Fruit fly (Drosophila melanogaster): ENCODE data around the gene CanA-14F.

CanA-14F gene

dm6 chrX:16573659-16574058 lies 13.3 kb downstream of the CanA-14F start (continued):
- TF ChIP-seq Deaf1 (tag; optimal IDR thresholded peaks at IDR 0.05) (no peak), CkIIα-i1 (GFP tag; IDR thresholded peaks at IDR 0.05) (no peak), lilli (GFP tag; optimal IDR thresholded peaks at IDR 0.05) (no peak), cato (GFP tag; optimal IDR thresholded peaks at IDR 0.05; ENCODE audit: borderline replicate concordance) (no peak), CG9876 (GFP tag; optimal IDR thresholded peaks at IDR 0.05) (peak; percentile 39), HHEX (GFP tag; optimal IDR thresholded peaks at IDR 0.05) (peak; percentile 12), Hr3 (GFP tag; optimal IDR thresholded peaks at IDR 0.05) (no peak), gt (GFP tag; IDR thresholded peaks at IDR 0.05) (no peak), NC2β (GFP tag; optimal IDR thresholded peaks at IDR 0.05) (no peak), CG18764 (GFP tag; optimal IDR thresholded peaks at IDR 0.05) (no peak), eyg (GFP tag; optimal IDR thresholded peaks at IDR 0.05) (peak; percentile 44), sd (tag; optimal IDR thresholded peaks at IDR 0.05) (no peak), org-1 (GFP tag; optimal IDR thresholded peaks at IDR 0.05) (peak; percentile 31), Lhr (GFP tag; optimal IDR thresholded peaks at IDR 0.05) (no peak), CG4820 (GFP tag; optimal IDR thresholded peaks at IDR 0.05) (no peak), CG17912 (GFP tag; optimal IDR thresholded peaks at IDR 0.05) (no peak), CG4424 (GFP tag; optimal IDR thresholded peaks at IDR 0.05) (no peak), twi (tag; optimal IDR thresholded peaks at IDR 0.05) (no peak), mam (GFP tag; optimal IDR thresholded peaks at IDR 0.05) (no peak), Dp (GFP tag; optimal IDR thresholded peaks at IDR 0.05) (no peak), CG31441 (GFP tag; IDR thresholded peaks at IDR 0.05) (no peak), gcm2 (GFP tag; optimal IDR thresholded peaks at IDR 0.05) (no peak), bbx (GFP tag; IDR thresholded peaks at IDR 0.05; ENCODE audit: partially characterized antibody) (no peak), CG10321 (GFP tag; IDR thresholded peaks at IDR 0.05) (no peak), al (GFP tag; IDR thresholded peaks at IDR 0.05) (no peak), CG11560 (tag; IDR thresholded peaks at IDR 0.05) (no peak), CG11696 (GFP tag; IDR thresholded peaks at IDR 0.05) (no peak), lab (GFP tag; optimal IDR thresholded peaks at IDR 0.05) (peak; percentile 71), CG12942 (GFP tag; optimal IDR thresholded peaks at IDR 0.05) (peak; percentile 5), Dad (GFP tag; optimal IDR thresholded peaks at IDR 0.05) (no peak), vnd (GFP tag; IDR thresholded peaks at IDR 0.05; ENCODE audit: partially characterized antibody) (no peak), CG16779 (GFP tag; IDR thresholded peaks at IDR 0.05) (no peak), CG13123 (GFP tag; optimal IDR thresholded peaks at IDR 0.05) (no peak), vfl (GFP tag; optimal IDR thresholded peaks at IDR 0.05) (no peak), CG32772 (GFP tag; IDR thresholded peaks at IDR 0.05) (no peak), CG30403 (GFP tag; optimal IDR thresholded peaks at IDR 0.05) (no peak), CG10431 (GFP tag; optimal IDR thresholded peaks at IDR 0.05) (no peak), D (optimal IDR thresholded peaks at IDR 0.05) (no peak), D (GFP tag; optimal IDR thresholded peaks at IDR 0.05) (no peak), caup (GFP tag; optimal IDR thresholded peaks at IDR 0.05; ENCODE audit: severe bottlenecking) (peak; percentile 57), CG9609 (GFP tag; optimal IDR thresholded peaks at IDR 0.05) (no peak), oc (tag; optimal IDR thresholded peaks at IDR 0.05) (no peak), Asciz (GFP tag; optimal IDR thresholded peaks at IDR 0.05) (no peak), CG4730 (GFP tag; IDR thresholded peaks at IDR 0.05) (no peak), Fer1 (GFP tag; optimal IDR thresholded peaks at IDR 0.05) (peak; percentile 75), CG10267 (tag; optimal IDR thresholded peaks at IDR 0.05) (no peak), salm (tag; optimal IDR thresholded peaks at IDR 0.05) (no peak), trh (GFP tag; optimal IDR thresholded peaks at IDR 0.05) (no peak), ci (GFP tag; IDR thresholded peaks at IDR 0.05) (no peak), ERR (GFP tag; optimal IDR thresholded peaks at IDR 0.05) (no peak), BEAF-32 (GFP tag; optimal IDR thresholded peaks at IDR 0.05) (no peak), sr (GFP tag; IDR thresholded peaks at IDR 0.05) (no peak), ems (GFP tag; optimal IDR thresholded peaks at IDR 0.05) (no peak)
